Fruit fly (Drosophila melanogaster): ENCODE data around the gene CG2698.

The CG2698 gene

DNA sequence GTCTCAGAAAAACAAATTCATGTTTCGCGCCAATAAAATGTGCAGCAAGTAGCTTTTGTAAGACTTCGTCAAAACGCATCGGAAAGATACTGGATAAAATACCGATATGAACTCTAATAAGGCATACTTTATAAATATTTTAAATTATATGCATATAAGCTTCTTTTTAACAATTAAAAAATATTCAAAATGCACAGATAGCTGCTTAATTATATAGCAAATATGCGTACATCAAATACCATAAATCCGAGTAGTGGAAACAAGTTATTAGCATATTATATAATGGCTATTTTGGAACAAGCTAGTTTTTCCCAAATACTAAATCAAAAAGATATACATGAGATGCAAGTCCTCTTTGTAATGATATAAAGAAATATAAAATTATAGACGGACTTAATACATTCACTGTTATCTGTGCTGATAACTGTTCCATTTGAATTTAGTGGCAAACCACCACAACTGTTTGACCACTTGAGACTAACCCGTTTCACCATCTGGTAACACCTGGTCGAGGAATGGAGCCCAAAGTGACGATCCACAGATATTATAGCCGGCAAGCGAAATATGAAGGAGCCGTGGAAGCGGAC lies 1.7 kb upstream of the CG2698 start, which contains the start of gene PIG-H (continued):
- TF ChIP-seq CG31441 (GFP tag; IDR thresholded peaks at IDR 0.05) (peak; percentile 40; the same call in 1 of the 2 replicates), gem (tag; optimal IDR thresholded peaks at IDR 0.05) (peak; percentile 53), CG10543 (GFP tag; optimal IDR thresholded peaks at IDR 0.05) (no peak), ro (GFP tag; IDR thresholded peaks at IDR 0.05) (no peak), pzg (GFP tag; optimal IDR thresholded peaks at IDR 0.05) (peak; percentile 60), grn (GFP tag; optimal IDR thresholded peaks at IDR 0.05) (no peak), CG2678 (tag; optimal IDR thresholded peaks at IDR 0.05) (peak; percentile 14), Eip74EF (GFP tag; optimal IDR thresholded peaks at IDR 0.05) (no peak), CG1792 (GFP tag; optimal IDR thresholded peaks at IDR 0.05) (no peak), CkIIα-i1 (GFP tag; IDR thresholded peaks at IDR 0.05) (no peak), CG1024 (GFP tag; IDR thresholded peaks at IDR 0.05) (no peak), CG17361 (GFP tag; IDR thresholded peaks at IDR 0.05) (peak; percentile 56; the same call in 2 of the 3 replicates), Sry-β (GFP tag; optimal IDR thresholded peaks at IDR 0.05) (peak; percentile 9), Meics (GFP tag; optimal IDR thresholded peaks at IDR 0.05) (no peak), Bteb2 (GFP tag; optimal IDR thresholded peaks at IDR 0.05) (no peak), CG12391 (tag; optimal IDR thresholded peaks at IDR 0.05) (peak; percentile 20)

DNA sequence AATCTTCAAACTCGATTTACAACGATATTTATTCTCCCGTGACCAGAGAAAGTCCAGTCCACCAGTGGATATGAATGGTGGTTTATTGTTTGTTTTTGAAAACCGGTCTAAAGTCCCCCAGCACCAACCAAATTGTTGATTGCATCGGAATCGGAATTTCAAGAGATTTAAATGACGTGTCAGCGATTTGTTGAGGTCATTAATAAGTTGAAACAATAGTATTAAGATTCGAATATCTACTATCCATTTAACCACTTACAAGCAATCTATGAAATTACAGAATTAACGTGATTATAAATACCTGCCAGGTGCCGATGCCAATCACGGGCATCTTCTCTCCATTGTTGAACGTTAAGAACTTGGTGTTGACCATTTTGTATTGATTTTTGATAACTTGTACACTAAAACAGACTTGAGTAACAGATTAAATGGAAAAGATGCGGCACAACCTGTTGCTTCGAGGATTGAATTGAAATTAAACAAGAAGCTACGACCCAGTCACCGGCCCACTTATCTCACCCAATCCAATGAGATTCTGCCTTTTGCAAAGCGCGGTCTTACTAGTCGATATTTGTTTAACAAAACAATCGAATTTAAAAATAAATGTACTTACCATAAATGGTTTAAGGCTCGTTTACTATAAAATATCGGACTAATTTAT lies 6.4 kb downstream of the CG2698 start, which contains the start of gene CG2767:
CG2767 (minus strand) TSS at position 516 of the 661 bp plus-strand sequence.
- no peak for TF ChIP-seq CG33213 (GFP tag; optimal IDR thresholded peaks at IDR 0.05)
- TF ChIP-seq CG16815 (GFP tag; optimal IDR thresholded peaks at IDR 0.05): no peak
- no peak for TF ChIP-seq CG2678 (tag; optimal IDR thresholded peaks at IDR 0.05)
- TF ChIP-seq croc (GFP tag; conservative IDR thresholded peaks at IDR 0.05): no peak
- peak; percentile 69 for TF ChIP-seq Dref (GFP tag; IDR thresholded peaks at IDR 0.05)
- TF ChIP-seq BEAF-32 (GFP tag; optimal IDR thresholded peaks at IDR 0.05): peak; percentile 10
- TF ChIP-seq Opbp (GFP tag; IDR thresholded peaks at IDR 0.05; ENCODE audit: partially characterized antibody): peak; percentile 8; the same call in 2 of the 3 replicates
- no peak for TF ChIP-seq rib (GFP tag; IDR thresholded peaks at IDR 0.05)
- no peak for TF ChIP-seq Lim3 (GFP tag; IDR thresholded peaks at IDR 0.05)
- peak; percentile 78 for TF ChIP-seq Nf-YC (tag; optimal IDR thresholded peaks at IDR 0.05)
- peak; percentile 10; the same call in 1 of the 2 replicates for TF ChIP-seq amos (GFP tag; IDR thresholded peaks at IDR 0.05; ENCODE audit: partially characterized antibody)
- no peak for TF ChIP-seq slp2 (GFP tag; optimal IDR thresholded peaks at IDR 0.05)
- TF ChIP-seq ATbp (GFP tag; optimal IDR thresholded peaks at IDR 0.05): no peak
- no peak for TF ChIP-seq CG31388 (GFP tag; optimal IDR thresholded peaks at IDR 0.05)
- no peak for TF ChIP-seq CG7357 (GFP tag; IDR thresholded peaks at IDR 0.05)
- no peak for TF ChIP-seq CG30020 (tag; optimal IDR thresholded peaks at IDR 0.05)
- TF ChIP-seq chn (GFP tag; optimal IDR thresholded peaks at IDR 0.05): peak; percentile 59
- TF ChIP-seq CG15514 (GFP tag; optimal IDR thresholded peaks at IDR 0.05): peak; percentile 89
- no peak for TF ChIP-seq nmo (GFP tag; optimal IDR thresholded peaks at IDR 0.05)
- peak; percentile 8 for TF ChIP-seq CG34376 (GFP tag; optimal IDR thresholded peaks at IDR 0.05)
- TF ChIP-seq Xrp1 (GFP tag; IDR thresholded peaks at IDR 0.05): no peak
- TF ChIP-seq otp (GFP tag; IDR thresholded peaks at IDR 0.05): no peak
- no peak for TF ChIP-seq CG1832 (GFP tag; optimal IDR thresholded peaks at IDR 0.05)
- TF ChIP-seq Ssrp (tag; optimal IDR thresholded peaks at IDR 0.05): no peak
- TF ChIP-seq bbx (GFP tag; IDR thresholded peaks at IDR 0.05; ENCODE audit: partially characterized antibody): 0 out of 2 replicates have a peak, but pooled peaks have one; percentile 10
- TF ChIP-seq oc (tag; optimal IDR thresholded peaks at IDR 0.05): peak; percentile 12
- TF ChIP-seq pho (GFP tag; optimal IDR thresholded peaks at IDR 0.05): no peak
- TF ChIP-seq CG11560 (tag; IDR thresholded peaks at IDR 0.05): peak; percentile 87; the same call in 1 of the 3 replicates
- TF ChIP-seq onecut (GFP tag; IDR thresholded peaks at IDR 0.05): no peak
- no peak for TF ChIP-seq CG8478 (optimal IDR thresholded peaks at IDR 0.05)
- TF ChIP-seq E2f2 (GFP tag; IDR thresholded peaks at IDR 0.05): peak; percentile 86
- no peak for TF ChIP-seq Lhr (GFP tag; optimal IDR thresholded peaks at IDR 0.05)
- TF ChIP-seq bowl (GFP tag; IDR thresholded peaks at IDR 0.05): no peak

Measured in whole organism, embryonic.